Worm (Caenorhabditis elegans) whole organism, L4 larva: ENCODE results near the gene lurp-2.

Experiments used
- D1046.2 ChIP-seq: fragments of 200-800 bp; sonication (Bioruptor generic); IDR thresholded peaks from 2 replicates; pipeline ENCODE4 v1.3.6; 2022; ENCODE audit warnings: missing genetic modification characterization, missing compliant biosample characterization
- F10B5.3 ChIP-seq: sonication (generic microtip); optimal IDR thresholded peaks from 2 replicates; lab custom pipeline; 2016; ENCODE audit warnings: mild to moderate bottlenecking, missing genetic modification characterization, missing compliant biosample characterization
- F26F4.8 ChIP-seq: fragments of 200-800 bp; sonication (Bioruptor generic); conservative IDR thresholded peaks from 2 replicates; pipeline ENCODE4 v1.3.6; 2022; ENCODE audit warnings: missing genetic modification characterization, missing compliant biosample characterization
- T20F7.1 ChIP-seq: fragments of 200-800 bp; sonication (Bioruptor generic); optimal IDR thresholded peaks from 2 replicates; lab custom pipeline; 2018; ENCODE audit warnings: mild to moderate bottlenecking, missing genetic modification characterization, missing compliant biosample characterization
- Y5F2A.4 ChIP-seq: fragments of 200-800 bp; sonication (Bioruptor generic); optimal IDR thresholded peaks from 2 replicates; lab custom pipeline; 2018; ENCODE audit warnings: mild to moderate bottlenecking, missing genetic modification characterization, missing compliant biosample characterization
- ZK337.2 ChIP-seq: fragments of 200-800 bp; sonication (Bioruptor generic); IDR thresholded peaks from 2 replicates; pipeline ENCODE4 v1.3.6; 2022; ENCODE audit warnings: missing genetic modification reagents, missing genetic modification characterization, missing compliant biosample characterization
- aha-1 ChIP-seq: fragments of 150-350 bp; peaks from one replicate; lab custom pipeline; 2014; ENCODE audit warnings: missing biosample characterization, missing genetic modification characterization
- ama-1 ChIP-seq: fragments of 150-350 bp; optimal IDR thresholded peaks from 2 replicates; lab custom pipeline; 2014; ENCODE audit warnings: inconsistent platforms, mixed read lengths
- arid-1 ChIP-seq: fragments of 200-800 bp; sonication (Bioruptor generic); conservative IDR thresholded peaks from 2 replicates; pipeline ENCODE4 v1.3.6; 2022; ENCODE audit warnings: missing genetic modification reagents, missing genetic modification characterization, missing compliant biosample characterization
- ceh-44 ChIP-seq: fragments of 200-800 bp; sonication (Bioruptor generic); IDR thresholded peaks from 2 replicates; pipeline ENCODE4 v1.3.6; 2022; ENCODE audit warnings: missing genetic modification reagents, missing genetic modification characterization, missing compliant biosample characterization
- ces-1 ChIP-seq: fragments of 150-350 bp; sonication (generic microtip); optimal IDR thresholded peaks from 4 replicates; lab custom pipeline; 2014; ENCODE audit warnings: missing biosample characterization, missing genetic modification reagents, missing genetic modification characterization
- daf-12 ChIP-seq: fragments of 150-350 bp; optimal IDR thresholded peaks from 2 replicates; lab custom pipeline; 2014; ENCODE audit warnings: missing biosample characterization, missing genetic modification reagents, missing genetic modification characterization
- daf-16 ChIP-seq, 3 experiments: sonication (generic microtip); optimal IDR thresholded peaks; 2 replicates each; lab custom pipeline; 2016 to 2017; ENCODE audit warnings: missing genetic modification characterization in 3 of 3, missing genetic modification reagents in 3 of 3, mild to moderate bottlenecking in 2 of 3, missing compliant biosample characterization in 2 of 3, missing biosample characterization in 1 of 3, moderate library complexity in 1 of 3
- daf-19 ChIP-seq: fragments of 200-800 bp; sonication (Bioruptor generic); conservative IDR thresholded peaks from 2 replicates; pipeline ENCODE4 v1.3.6; 2022; ENCODE audit warnings: missing genetic modification characterization, missing compliant biosample characterization
- dmd-6 ChIP-seq: fragments of 200-800 bp; sonication (Bioruptor generic); IDR thresholded peaks from 2 replicates; pipeline ENCODE4 v1.3.6; 2022; ENCODE audit warnings: missing genetic modification reagents, missing genetic modification characterization, missing compliant biosample characterization
- dmd-8 ChIP-seq: fragments of 200-800 bp; sonication (Bioruptor generic); IDR thresholded peaks from 2 replicates; pipeline ENCODE4 v1.3.6; 2022; ENCODE audit warnings: missing genetic modification characterization, missing compliant biosample characterization
- dmd-9 ChIP-seq: fragments of 200-800 bp; sonication (Bioruptor generic); IDR thresholded peaks from 2 replicates; pipeline ENCODE4 v1.3.6; 2022; ENCODE audit warnings: missing genetic modification reagents, missing genetic modification characterization, missing compliant biosample characterization
- egl-27 ChIP-seq: sonication (generic microtip); optimal IDR thresholded peaks from 3 replicates; lab custom pipeline; 2017; ENCODE audit warnings: missing biosample characterization, missing genetic modification reagents, missing genetic modification characterization
- hlh-30 ChIP-seq: sonication (generic microtip); optimal IDR thresholded peaks from 2 replicates; lab custom pipeline; 2017; ENCODE audit warnings: antibody characterized with exemption, mild to moderate bottlenecking, missing genetic modification characterization, missing compliant biosample characterization; ENCODE audit not compliant: insufficient read depth
- hmg-1.1 ChIP-seq: fragments of 200-800 bp; sonication (Bioruptor generic); IDR thresholded peaks from 2 replicates; pipeline ENCODE4 v1.3.6; 2022; ENCODE audit warnings: missing genetic modification reagents, missing genetic modification characterization, missing compliant biosample characterization
- jun-1 ChIP-seq: fragments of 150-350 bp; optimal IDR thresholded peaks from 2 replicates; lab custom pipeline; 2014; ENCODE audit warnings: missing biosample characterization, missing genetic modification reagents, missing genetic modification characterization
- lin-13 ChIP-seq: fragments of 150-350 bp; optimal IDR thresholded peaks from 2 replicates; lab custom pipeline; 2014; ENCODE audit warnings: missing biosample characterization, missing genetic modification reagents, missing genetic modification characterization
- lin-29 ChIP-seq: fragments of 200-800 bp; sonication (Bioruptor generic); IDR thresholded peaks from 2 replicates; pipeline ENCODE4 v1.3.6; 2022; ENCODE audit warnings: missing genetic modification reagents, missing genetic modification characterization, missing compliant biosample characterization
- lir-3 ChIP-seq: sonication (generic microtip); optimal IDR thresholded peaks from 2 replicates; lab custom pipeline; 2016; ENCODE audit warnings: mild to moderate bottlenecking, missing genetic modification characterization, missing compliant biosample characterization
- madf-9 ChIP-seq: fragments of 200-800 bp; sonication (Bioruptor generic); conservative IDR thresholded peaks from 2 replicates; pipeline ENCODE4 v1.3.6; 2022; ENCODE audit warnings: missing genetic modification reagents, missing genetic modification characterization, missing compliant biosample characterization
- mdt-29 ChIP-seq: fragments of 200-800 bp; sonication (Bioruptor generic); IDR thresholded peaks from 2 replicates; pipeline ENCODE4 v1.3.6; 2022; ENCODE audit warnings: missing genetic modification reagents, missing genetic modification characterization, missing compliant biosample characterization
- mep-1 ChIP-seq: fragments of 150-350 bp; sonication (generic microtip); optimal IDR thresholded peaks from 3 replicates; lab custom pipeline; 2014; ENCODE audit warnings: missing biosample characterization, missing genetic modification characterization
- mes-2 ChIP-seq: sonication (generic microtip); optimal IDR thresholded peaks from 2 replicates; lab custom pipeline; 2016; ENCODE audit warnings: missing genotype, mild to moderate bottlenecking, missing genetic modification characterization, missing compliant biosample characterization; ENCODE audit not compliant: poor library complexity, severe bottlenecking
- mxl-2 ChIP-seq: fragments of 200-800 bp; sonication (Bioruptor generic); conservative IDR thresholded peaks from 2 replicates; pipeline ENCODE4 v1.3.6; 2022; ENCODE audit warnings: missing genetic modification reagents, missing genetic modification characterization, missing compliant biosample characterization
- mxl-3 ChIP-seq: fragments of 200-800 bp; sonication (Bioruptor generic); optimal IDR thresholded peaks from 2 replicates; lab custom pipeline; 2018; ENCODE audit warnings: mild to moderate bottlenecking, missing genetic modification characterization, missing compliant biosample characterization
- nhr-102 ChIP-seq: sonication (generic microtip); optimal IDR thresholded peaks from 2 replicates; lab custom pipeline; 2016; ENCODE audit warnings: mild to moderate bottlenecking, missing genetic modification characterization, moderate library complexity, missing compliant biosample characterization
- nhr-11 ChIP-seq: fragments of 150-350 bp; optimal IDR thresholded peaks from 2 replicates; lab custom pipeline; 2014; ENCODE audit warnings: missing biosample characterization, missing genetic modification characterization
- nhr-41 ChIP-seq: fragments of 200-800 bp; sonication (Bioruptor generic); IDR thresholded peaks from 2 replicates; pipeline ENCODE4 v1.3.6; 2022; ENCODE audit warnings: missing genetic modification reagents, missing genetic modification characterization, missing compliant biosample characterization
- nhr-42 ChIP-seq: fragments of 200-800 bp; sonication (Bioruptor generic); IDR thresholded peaks from 2 replicates; pipeline ENCODE4 v1.3.6; 2022; ENCODE audit warnings: missing genetic modification characterization, missing compliant biosample characterization
- pha-4 ChIP-seq, 2 experiments: fragments of 150-350 bp in 1 of 2; fragments of 200-800 bp in 1 of 2; sonication (Bioruptor generic) in 1 of 2; IDR thresholded peaks in 1 of 2; optimal IDR thresholded peaks in 1 of 2; 2 replicates each; pipeline versions ENCODE4 v1.3.6 to Lab custom; 2014 to 2022; ENCODE audit warnings: missing genetic modification characterization in 2 of 2, missing genetic modification reagents in 2 of 2, missing biosample characterization in 1 of 2, missing compliant biosample characterization in 1 of 2
- saeg-2 ChIP-seq: fragments of 200-800 bp; sonication (Bioruptor generic); IDR thresholded peaks from 2 replicates; pipeline ENCODE4 v1.3.6; 2022; ENCODE audit warnings: missing genetic modification reagents, missing genetic modification characterization, missing compliant biosample characterization
- set-16 ChIP-seq: fragments of 200-800 bp; sonication (Bioruptor generic); IDR thresholded peaks from 2 replicates; pipeline ENCODE4 v1.3.6; 2022; ENCODE audit warnings: missing genetic modification reagents, missing genetic modification characterization, missing compliant biosample characterization
- tag-97 ChIP-seq: fragments of 200-800 bp; sonication (Bioruptor generic); IDR thresholded peaks from 2 replicates; pipeline ENCODE4 v1.3.6; 2022; ENCODE audit warnings: missing genetic modification characterization, missing compliant biosample characterization
- unc-39 ChIP-seq: sonication (generic microtip); optimal IDR thresholded peaks from 2 replicates; lab custom pipeline; 2017; ENCODE audit warnings: missing biosample characterization, missing genetic modification characterization
- vab-7 ChIP-seq: fragments of 200-800 bp; sonication (Bioruptor generic); IDR thresholded peaks from 2 replicates; pipeline ENCODE4 v1.3.6; 2022; ENCODE audit warnings: missing genetic modification reagents, missing genetic modification characterization, missing compliant biosample characterization
- zfp-2 ChIP-seq: sonication (generic microtip); optimal IDR thresholded peaks from 2 replicates; lab custom pipeline; 2016; ENCODE audit warnings: mild to moderate bottlenecking, missing genetic modification characterization, missing compliant biosample characterization
- zfp-3 ChIP-seq: fragments of 200-800 bp; sonication (Bioruptor generic); conservative IDR thresholded peaks from 2 replicates; pipeline ENCODE4 v1.3.6; 2022; ENCODE audit warnings: missing genetic modification reagents, missing genetic modification characterization, missing compliant biosample characterization
- zip-2 ChIP-seq: fragments of 150-350 bp; optimal IDR thresholded peaks from 2 replicates; lab custom pipeline; 2014; ENCODE audit warnings: missing biosample characterization, missing genetic modification characterization
- ztf-11 ChIP-seq: fragments of 150-350 bp; optimal IDR thresholded peaks from 2 replicates; lab custom pipeline; 2014; ENCODE audit warnings: missing biosample characterization, missing genetic modification characterization
- ztf-7 ChIP-seq: fragments of 150-350 bp; optimal IDR thresholded peaks from 2 replicates; lab custom pipeline; 2014; ENCODE audit warnings: missing biosample characterization, missing genetic modification characterization

The lurp-2 gene

ce11 chrV:13416076-13416475 is 37.4 kb upstream of the lurp-2 start:
- TF ChIP-seq nhr-42 (GFP tag; lab: Robert Waterston, UW) (no peak), mep-1 (tag; lab: Kevin White, UChicago) (no peak), ces-1 (no peak), ZK337.2 (no peak), mdt-29 (GFP tag; lab: Robert Waterston, UW) (no peak), mxl-3 (GFP tag; lab: Kevin White, UChicago) (no peak), arid-1 (GFP tag; lab: Robert Waterston, UW) (no peak), mes-2 (tag; lab: Kevin White, UChicago) (no peak), aha-1 (tag; lab: Kevin White, UChicago) (peak; percentile 59), mxl-2 (GFP tag; lab: Robert Waterston, UW) (no peak), daf-16 (GFP tag; optimal IDR thresholded peaks at IDR 0.05; lab: Kevin White, UChicago) (no peak), daf-16 (tag; optimal IDR thresholded peaks at IDR 0.05; lab: Kevin White, UChicago) (no peak), T20F7.1 (no peak), ama-1 (lab: Kevin White, UChicago) (peak; percentile 41)

DNA sequence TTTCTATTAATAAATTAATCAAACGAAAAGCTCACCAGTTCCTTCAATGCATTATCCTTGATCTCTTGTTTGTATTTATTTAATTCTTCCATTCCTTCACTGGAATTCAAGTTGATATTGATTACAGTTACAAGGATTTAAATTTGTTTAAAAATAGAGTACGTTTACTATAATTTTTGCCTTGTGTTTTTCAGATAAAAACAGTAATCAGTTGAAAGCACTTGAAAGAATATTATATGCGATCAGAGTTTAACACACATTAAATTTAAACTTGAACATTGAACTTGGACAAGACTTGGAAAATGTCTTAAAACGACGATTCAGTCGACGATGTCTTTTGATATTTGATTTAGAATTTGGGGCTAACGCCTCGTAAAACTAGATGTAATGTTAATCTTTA is 35.9 kb upstream of the lurp-2 start, which contains the start of gene F53F1.6:
Gene F53F1.6 (minus strand): TSS at position 101 of the 400 bp plus-strand sequence.
- TF ChIP-seq tag-97 (GFP tag; lab: Robert Waterston, UW) (no peak), vab-7 (no peak), nhr-11 (tag; lab: Kevin White, UChicago) (no peak), dmd-9 (GFP tag; lab: Robert Waterston, UW) (no peak), F26F4.8 (GFP tag; lab: Robert Waterston, UW) (no peak), dmd-6 (no peak), T20F7.1 (no peak), ztf-11 (no peak), ztf-7 (no peak), zip-2 (tag; lab: Kevin White, UChicago) (no peak), ceh-44 (GFP tag; lab: Robert Waterston, UW) (no peak), dmd-8 (GFP tag; lab: Robert Waterston, UW) (no peak), madf-9 (GFP tag; lab: Robert Waterston, UW) (no peak), lin-13 (GFP tag; lab: Kevin White, UChicago) (no peak), nhr-102 (no peak), zfp-2 (tag; lab: Kevin White, UChicago) (no peak), hmg-1.1 (no peak)

DNA sequence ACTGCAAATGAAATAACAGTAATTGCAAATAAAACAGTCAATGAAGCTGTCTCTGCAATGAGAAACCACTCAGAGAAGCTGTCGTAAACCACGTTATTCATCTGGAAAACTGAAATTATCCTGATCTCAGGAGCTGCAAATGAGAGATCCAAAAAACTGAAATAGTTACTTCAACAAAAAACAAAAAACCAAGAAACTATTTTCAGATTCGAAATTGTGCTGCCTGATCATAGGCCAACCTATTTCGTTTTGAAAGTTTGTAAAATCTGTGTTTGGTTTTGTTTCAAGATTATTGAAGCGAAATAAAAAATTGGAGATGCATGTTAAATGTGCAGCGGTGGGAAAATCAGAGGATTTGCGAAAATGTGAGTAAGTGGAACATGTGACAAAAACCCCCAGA is 32.8 kb upstream of the lurp-2 start, which contains the start of gene srv-8:
Gene srv-8 (minus strand): TSS at position 101 of the 400 bp plus-strand sequence.
- TF ChIP-seq jun-1 (tag; lab: Kevin White, UChicago) = no peak
- TF ChIP-seq pha-4 (GFP tag; IDR thresholded peaks at IDR 0.05; lab: Robert Waterston, UW) = no peak
- no peak for TF ChIP-seq pha-4 (tag; optimal IDR thresholded peaks at IDR 0.05; lab: Kevin White, UChicago)
- TF ChIP-seq nhr-41 (GFP tag; lab: Robert Waterston, UW) = no peak
- no peak for TF ChIP-seq F10B5.3 (tag; lab: Kevin White, UChicago)
- no peak for TF ChIP-seq set-16
- TF ChIP-seq aha-1 (tag; lab: Kevin White, UChicago) = no peak
- no peak for TF ChIP-seq Y5F2A.4 (GFP tag; lab: Kevin White, UChicago)
- no peak for TF ChIP-seq egl-27
- TF ChIP-seq daf-19 (GFP tag; lab: Robert Waterston, UW) = no peak
- no peak for TF ChIP-seq unc-39 (tag; lab: Kevin White, UChicago)
- no peak for TF ChIP-seq lin-29 (GFP tag; lab: Robert Waterston, UW)
- no peak for TF ChIP-seq daf-12
- no peak for TF ChIP-seq T20F7.1
- TF ChIP-seq saeg-2 (GFP tag; lab: Robert Waterston, UW) = no peak
- no peak for TF ChIP-seq mes-2 (tag; lab: Kevin White, UChicago)
- no peak for TF ChIP-seq D1046.2
- no peak for TF ChIP-seq hlh-30
- TF ChIP-seq zfp-3 = no peak
- TF ChIP-seq arid-1 (GFP tag; lab: Robert Waterston, UW) = no peak
- no peak for TF ChIP-seq lir-3
